Worm (Caenorhabditis elegans) whole organism, L2 larva: ENCODE results near the gene T28A11.2.

ENCODE experiments used
- C34F6.9 ChIP-seq: fragments of 150-350 bp; optimal IDR thresholded peaks from 2 replicates; lab custom pipeline; 2014; ENCODE audit warnings: missing biosample characterization, missing genetic modification characterization
- F13H6.1 ChIP-seq: sonication (generic microtip); optimal IDR thresholded peaks from 2 replicates; lab custom pipeline; 2016; ENCODE audit warnings: missing genetic modification characterization, missing compliant biosample characterization
- Y55F3AM.14 ChIP-seq: fragments of 200-800 bp; sonication (Bioruptor generic); optimal IDR thresholded peaks from 2 replicates; lab custom pipeline; 2018; ENCODE audit warnings: mild to moderate bottlenecking, missing genetic modification characterization, missing compliant biosample characterization
- ZK546.5 ChIP-seq: sonication (generic microtip); optimal IDR thresholded peaks from 2 replicates; lab custom pipeline; 2017; ENCODE audit warnings: missing biosample characterization, missing genetic modification characterization
- aly-2 ChIP-seq: fragments of 150-350 bp; optimal IDR thresholded peaks from 2 replicates; lab custom pipeline; 2014; ENCODE audit warnings: missing biosample characterization, missing genetic modification characterization
- blmp-1 ChIP-seq: sonication (generic microtip); optimal IDR thresholded peaks from 2 replicates; lab custom pipeline; 2017; ENCODE audit warnings: missing genetic modification characterization, mild to moderate bottlenecking, missing compliant biosample characterization, antibody characterized with exemption, moderate library complexity; ENCODE audit not compliant: insufficient read depth
- ceh-82 ChIP-seq: fragments of 150-350 bp; optimal IDR thresholded peaks from 2 replicates; lab custom pipeline; 2014; ENCODE audit warnings: missing biosample characterization, missing genetic modification characterization
- dmd-4 ChIP-seq: sonication (generic microtip); optimal IDR thresholded peaks from 2 replicates; lab custom pipeline; 2017; ENCODE audit warnings: missing biosample characterization, missing genetic modification characterization
- egl-27 ChIP-seq: sonication (generic microtip); optimal IDR thresholded peaks from 3 replicates; lab custom pipeline; 2017; ENCODE audit warnings: missing biosample characterization, missing genetic modification reagents, missing genetic modification characterization
- elt-3 ChIP-seq: sonication (generic microtip); optimal IDR thresholded peaks from 2 replicates; lab custom pipeline; 2017; ENCODE audit warnings: missing biosample characterization, missing genetic modification characterization
- fos-1 ChIP-seq: fragments of 150-350 bp; optimal IDR thresholded peaks from 2 replicates; lab custom pipeline; 2014; ENCODE audit warnings: missing biosample characterization, missing genetic modification characterization
- gmeb-1 ChIP-seq: fragments of 150-350 bp; optimal IDR thresholded peaks from 2 replicates; lab custom pipeline; 2014; ENCODE audit warnings: missing biosample characterization, missing genetic modification characterization
- lin-11 ChIP-seq: fragments of 150-350 bp; sonication (generic microtip); optimal IDR thresholded peaks from 2 replicates; lab custom pipeline; 2014; ENCODE audit warnings: missing biosample characterization, missing genetic modification characterization, inconsistent platforms, mixed read lengths
- lin-13 ChIP-seq: fragments of 150-350 bp; optimal IDR thresholded peaks from 2 replicates; lab custom pipeline; 2014; ENCODE audit warnings: missing biosample characterization, missing genetic modification reagents, missing genetic modification characterization
- lin-39 ChIP-seq: fragments of 150-350 bp; optimal IDR thresholded peaks from 2 replicates; lab custom pipeline; 2014; ENCODE audit warnings: missing biosample characterization, missing genetic modification reagents, missing genetic modification characterization
- lsy-2 ChIP-seq, 2 experiments: fragments of 150-350 bp in 1 of 2; sonication (generic microtip) in 1 of 2; optimal IDR thresholded peaks; 2 replicates each; lab custom pipeline; 2014 to 2017; ENCODE audit warnings: missing biosample characterization in 2 of 2, missing genetic modification characterization in 2 of 2
- mab-5 ChIP-seq: fragments of 150-350 bp; optimal IDR thresholded peaks from 2 replicates; lab custom pipeline; 2014; ENCODE audit warnings: missing biosample characterization, missing genetic modification characterization
- mdl-1 ChIP-seq, 2 experiments: fragments of 150-350 bp in 1 of 2; sonication (generic microtip) in 1 of 2; optimal IDR thresholded peaks; 2 replicates each; lab custom pipeline; 2017; ENCODE audit warnings: missing biosample characterization in 2 of 2, missing genetic modification characterization in 2 of 2
- nhr-10 ChIP-seq: sonication (generic microtip); optimal IDR thresholded peaks from 2 replicates; lab custom pipeline; 2017; ENCODE audit warnings: missing biosample characterization, missing genetic modification characterization
- nhr-11 ChIP-seq: fragments of 150-350 bp; optimal IDR thresholded peaks from 2 replicates; lab custom pipeline; 2014; ENCODE audit warnings: missing biosample characterization, missing genetic modification characterization
- nhr-12 ChIP-seq: fragments of 150-350 bp; optimal IDR thresholded peaks from 2 replicates; lab custom pipeline; 2014; ENCODE audit warnings: missing biosample characterization, missing genetic modification characterization
- nhr-129 ChIP-seq: fragments of 150-350 bp; optimal IDR thresholded peaks from 2 replicates; lab custom pipeline; 2014; ENCODE audit warnings: missing biosample characterization, missing genetic modification characterization
- nhr-21 ChIP-seq: fragments of 150-350 bp; optimal IDR thresholded peaks from 2 replicates; lab custom pipeline; 2014; ENCODE audit warnings: missing biosample characterization, missing genetic modification characterization
- nhr-23 ChIP-seq: fragments of 150-350 bp; optimal IDR thresholded peaks from 2 replicates; lab custom pipeline; 2014; ENCODE audit warnings: missing biosample characterization, missing genetic modification reagents, missing genetic modification characterization
- nhr-237 ChIP-seq: fragments of 150-350 bp; optimal IDR thresholded peaks from 2 replicates; lab custom pipeline; 2014; ENCODE audit warnings: missing biosample characterization, missing genetic modification characterization
- nhr-25 ChIP-seq: fragments of 150-350 bp; sonication (generic microtip); optimal IDR thresholded peaks from 3 replicates; lab custom pipeline; 2014; ENCODE audit warnings: missing biosample characterization, missing genetic modification characterization
- nhr-6 ChIP-seq: fragments of 150-350 bp; optimal IDR thresholded peaks from 2 replicates; lab custom pipeline; 2014; ENCODE audit warnings: missing biosample characterization, missing genetic modification characterization
- nhr-77 ChIP-seq: fragments of 150-350 bp; optimal IDR thresholded peaks from 2 replicates; lab custom pipeline; 2014; ENCODE audit warnings: missing biosample characterization, missing genetic modification characterization
- peb-1 ChIP-seq: fragments of 150-350 bp; optimal IDR thresholded peaks from 2 replicates; lab custom pipeline; 2014; ENCODE audit warnings: missing biosample characterization, missing genetic modification characterization
- sem-4 ChIP-seq: fragments of 150-350 bp; optimal IDR thresholded peaks from 2 replicates; lab custom pipeline; 2014; ENCODE audit warnings: missing biosample characterization, missing genetic modification reagents, missing genetic modification characterization
- skn-1 ChIP-seq: sonication (generic microtip); optimal IDR thresholded peaks from 2 replicates; lab custom pipeline; 2017; ENCODE audit warnings: missing biosample characterization, missing genetic modification characterization
- sma-9 ChIP-seq, 2 experiments: fragments of 150-350 bp in 1 of 2; sonication (generic microtip) in 1 of 2; optimal IDR thresholded peaks; 2 replicates each; lab custom pipeline; 2014 to 2016; ENCODE audit warnings: missing genetic modification characterization in 2 of 2, mild to moderate bottlenecking in 1 of 2, missing biosample characterization in 1 of 2, missing compliant biosample characterization in 1 of 2, missing genetic modification reagents in 1 of 2, moderate library complexity in 1 of 2
- snpc-4 ChIP-seq: fragments of 150-350 bp; optimal IDR thresholded peaks from 2 replicates; lab custom pipeline; 2014; ENCODE audit warnings: missing biosample characterization, missing genetic modification characterization
- unc-39 ChIP-seq: fragments of 150-350 bp; optimal IDR thresholded peaks from 2 replicates; lab custom pipeline; 2014; ENCODE audit warnings: missing biosample characterization, missing genetic modification characterization
- unc-55 ChIP-seq: fragments of 150-350 bp; sonication (generic microtip); optimal IDR thresholded peaks from 3 replicates; lab custom pipeline; 2014; ENCODE audit warnings: missing biosample characterization, missing genetic modification reagents, missing genetic modification characterization
- zag-1 ChIP-seq: fragments of 150-350 bp; optimal IDR thresholded peaks from 2 replicates; lab custom pipeline; 2014; ENCODE audit warnings: missing biosample characterization, missing genetic modification characterization
- ztf-11 ChIP-seq: sonication (generic microtip); optimal IDR thresholded peaks from 2 replicates; lab custom pipeline; 2017; ENCODE audit warnings: missing biosample characterization, missing genetic modification characterization
- ztf-4 ChIP-seq: fragments of 150-350 bp; optimal IDR thresholded peaks from 2 replicates; lab custom pipeline; 2014; ENCODE audit warnings: missing biosample characterization, missing genetic modification characterization

The T28A11.2 gene

DNA sequence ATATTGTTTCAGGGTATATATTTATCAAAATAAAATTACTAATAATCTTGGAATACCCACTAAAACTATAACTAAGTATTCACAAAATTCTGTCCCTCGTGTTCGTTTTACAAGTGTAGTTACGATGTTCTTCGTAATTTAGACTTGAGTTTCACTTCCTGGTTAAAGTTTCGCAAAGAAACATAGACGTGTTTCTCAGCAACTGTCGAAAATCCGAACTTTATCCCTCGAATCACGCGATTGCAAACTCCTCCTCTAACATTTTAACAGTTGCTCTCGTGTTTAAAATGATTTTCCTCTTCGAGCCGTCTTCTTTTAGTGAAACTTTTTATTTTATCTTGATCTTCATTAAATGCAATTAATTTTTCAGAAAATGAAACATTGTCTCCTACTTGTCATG, at the start of gene T28A11.2:
Gene T28A11.2, plus strand, starts transcription at position 371 of the 400 bp plus-strand sequence.
- TF ChIP-seq mab-5 (tag; lab: Kevin White, UChicago): no peak
- TF ChIP-seq lin-11 (tag; lab: Kevin White, UChicago): no peak
- TF ChIP-seq F13H6.1 (tag; lab: Kevin White, UChicago): peak; percentile 50
- TF ChIP-seq nhr-77: no peak
- TF ChIP-seq nhr-129 (tag; lab: Kevin White, UChicago): no peak
- TF ChIP-seq unc-39 (tag; lab: Kevin White, UChicago): no peak
- no peak for TF ChIP-seq nhr-21 (tag; lab: Kevin White, UChicago)
- TF ChIP-seq sma-9 (GFP tag; optimal IDR thresholded peaks at IDR 0.05; lab: Kevin White, UChicago): peak; percentile 71
- no peak for TF ChIP-seq sma-9 (tag; optimal IDR thresholded peaks at IDR 0.05; lab: Kevin White, UChicago)
- TF ChIP-seq sem-4 (tag; lab: Kevin White, UChicago): peak; percentile 8

DNA sequence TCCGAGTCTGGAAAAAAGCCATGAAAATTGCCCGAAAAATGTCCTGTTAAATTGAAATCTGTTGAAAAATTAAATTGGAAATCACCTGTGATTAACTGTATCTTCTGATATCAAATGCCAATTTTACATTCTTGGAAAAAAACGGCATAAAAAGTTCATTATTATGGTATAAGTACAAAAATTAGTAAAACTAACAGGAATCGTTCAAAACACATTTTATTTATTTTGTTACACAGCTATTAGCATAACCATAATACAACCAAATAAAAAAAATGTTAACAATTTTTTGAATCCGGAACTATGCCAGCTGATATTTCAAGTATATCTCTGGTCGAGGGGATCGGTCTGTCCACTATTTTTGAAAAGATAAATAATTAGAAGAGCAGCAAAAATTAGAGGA, 49.6 kb upstream of the T28A11.2 start, which contains the start of gene K08D9.10:
Gene K08D9.10, plus strand, starts transcription at position 301 of the 400 bp plus-strand sequence.
- no peak for TF ChIP-seq nhr-11 (tag; lab: Kevin White, UChicago)
- no peak for TF ChIP-seq C34F6.9 (tag; lab: Kevin White, UChicago)
- TF ChIP-seq mdl-1 (tag; optimal IDR thresholded peaks at IDR 0.05; lab: Kevin White, UChicago): no peak
- no peak for TF ChIP-seq elt-3 (tag; lab: Kevin White, UChicago)
- TF ChIP-seq Y55F3AM.14: no peak
- no peak for TF ChIP-seq ztf-11 (tag; lab: Kevin White, UChicago)
- no peak for TF ChIP-seq nhr-12 (tag; lab: Kevin White, UChicago)
- no peak for TF ChIP-seq egl-27 (tag; lab: Kevin White, UChicago)
- TF ChIP-seq unc-55 (GFP tag; lab: Kevin White, UChicago): no peak
- no peak for TF ChIP-seq lin-11 (tag; lab: Kevin White, UChicago)
- TF ChIP-seq nhr-6 (tag; lab: Kevin White, UChicago): no peak
- TF ChIP-seq mab-5 (tag; lab: Kevin White, UChicago): no peak
- no peak for TF ChIP-seq lsy-2 (tag; optimal IDR thresholded peaks at IDR 0.05; lab: Kevin White, UChicago)
- TF ChIP-seq nhr-10 (tag; lab: Kevin White, UChicago): no peak
- no peak for TF ChIP-seq gmeb-1 (tag; lab: Kevin White, UChicago)
- TF ChIP-seq blmp-1: no peak
- TF ChIP-seq peb-1 (tag; lab: Kevin White, UChicago): no peak

DNA sequence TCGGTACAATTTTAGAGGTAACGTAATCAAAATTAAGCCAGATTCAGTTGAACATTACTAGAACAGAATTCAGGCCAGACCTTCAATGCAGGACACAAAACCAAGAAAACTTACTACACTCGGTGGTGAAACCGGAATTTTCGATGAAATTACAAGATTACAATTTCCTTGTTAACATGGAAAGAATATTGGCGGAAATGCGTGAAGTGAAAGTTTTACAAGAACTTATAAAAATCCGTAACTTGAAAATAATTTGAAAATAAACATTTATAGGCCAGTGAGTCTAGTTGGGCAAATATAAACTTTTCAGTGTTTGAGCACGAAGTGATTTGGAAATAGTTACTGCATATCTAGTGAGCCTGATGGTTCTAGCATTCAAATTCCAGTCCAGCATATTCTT, 45.3 kb upstream of the T28A11.2 start, which contains the start of gene K08D9.6:
Gene K08D9.6, minus strand, starts transcription at position 101 of the 400 bp plus-strand sequence.
- TF ChIP-seq nhr-10 (tag; lab: Kevin White, UChicago): no peak
- no peak for TF ChIP-seq dmd-4 (tag; lab: Kevin White, UChicago)
- TF ChIP-seq, all 48 proteins: peak for 0

DNA sequence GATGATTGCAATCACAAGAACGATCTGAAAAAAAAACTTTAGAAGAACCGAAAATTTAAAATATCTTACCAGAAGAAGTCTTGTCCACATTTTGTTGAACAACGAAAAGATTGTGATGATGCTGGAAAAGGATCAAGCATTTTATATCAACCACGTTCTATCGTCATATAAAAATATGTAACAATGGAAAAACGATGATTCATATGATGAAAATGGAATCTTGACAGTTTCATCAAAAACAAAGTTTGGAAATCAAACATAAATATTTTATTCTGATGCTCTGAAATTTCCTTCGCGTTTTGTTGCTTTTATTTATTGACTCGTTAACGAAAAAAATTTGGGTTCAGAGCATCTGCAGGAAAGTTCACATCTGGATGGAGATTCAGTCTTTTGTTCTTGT, 43.6 kb upstream of the T28A11.2 start, which contains the start of the genes K08D9.9 and str-16:
Gene K08D9.9, minus strand, starts transcription at position 101 of the 400 bp plus-strand sequence.
Gene str-16, plus strand, starts transcription at position 266 of the 400 bp plus-strand sequence.
- no peak for TF ChIP-seq nhr-77
- TF ChIP-seq ZK546.5 (tag; lab: Kevin White, UChicago): no peak
- no peak for TF ChIP-seq snpc-4 (tag; lab: Kevin White, UChicago)
- TF ChIP-seq peb-1 (tag; lab: Kevin White, UChicago): no peak

DNA sequence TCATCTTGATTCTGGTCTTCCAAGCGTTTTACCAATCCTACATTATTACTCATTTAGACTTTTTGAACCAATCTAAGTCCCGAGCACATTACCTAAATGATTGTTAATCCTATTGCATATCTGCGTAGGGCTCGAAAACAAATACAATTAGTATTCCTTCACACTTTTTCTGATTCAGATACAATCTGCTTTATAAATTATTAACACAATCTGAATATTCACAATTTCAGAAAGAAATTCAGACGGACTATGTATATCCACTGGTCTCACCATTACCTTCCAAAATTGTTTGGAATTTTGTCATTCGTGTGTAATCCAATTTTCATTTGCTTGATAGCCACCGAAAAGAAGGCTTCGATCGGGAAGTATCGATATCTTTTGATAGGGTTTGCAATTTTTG, 39.0 kb upstream of the T28A11.2 start, which contains the start of gene srj-11:
Gene srj-11, plus strand, starts transcription at position 250 of the 400 bp plus-strand sequence.
- TF ChIP-seq ztf-4 (tag; lab: Kevin White, UChicago): no peak

DNA sequence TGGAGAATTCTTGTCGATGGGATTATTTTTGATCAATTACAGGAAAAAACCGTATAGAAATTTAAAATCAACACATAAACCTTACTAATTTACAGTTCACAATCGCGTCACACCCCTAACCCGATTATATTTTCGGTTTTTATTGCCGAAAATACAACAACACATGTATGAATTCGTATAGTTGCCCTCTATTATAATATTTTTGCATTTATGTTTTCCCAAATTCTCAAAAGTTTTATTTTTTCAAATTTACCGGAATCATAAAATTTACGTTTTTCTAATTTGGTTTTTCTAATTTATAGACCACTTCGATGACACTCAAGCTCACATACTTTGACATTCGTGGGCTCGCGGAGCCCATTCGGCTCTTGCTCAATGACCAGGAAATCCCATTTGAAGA, 37.2 kb upstream of the T28A11.2 start, which contains the start of gene gst-23:
Gene gst-23, plus strand, starts transcription at position 301 of the 400 bp plus-strand sequence.
- TF ChIP-seq nhr-25 (tag; lab: Kevin White, UChicago) (no peak), lin-13 (GFP tag; lab: Kevin White, UChicago) (no peak), ztf-11 (tag; lab: Kevin White, UChicago) (no peak), peb-1 (tag; lab: Kevin White, UChicago) (no peak), snpc-4 (tag; lab: Kevin White, UChicago) (no peak), egl-27 (tag; lab: Kevin White, UChicago) (no peak), sma-9 (GFP tag; optimal IDR thresholded peaks at IDR 0.05; lab: Kevin White, UChicago) (no peak), sma-9 (tag; optimal IDR thresholded peaks at IDR 0.05; lab: Kevin White, UChicago) (no peak), fos-1 (no peak), nhr-129 (tag; lab: Kevin White, UChicago) (no peak), nhr-23 (tag; lab: Kevin White, UChicago) (no peak), nhr-237 (no peak), skn-1 (tag; lab: Kevin White, UChicago) (no peak), lin-39 (tag; lab: Kevin White, UChicago) (no peak), aly-2 (tag; lab: Kevin White, UChicago) (no peak), nhr-12 (tag; lab: Kevin White, UChicago) (no peak), ceh-82 (tag; lab: Kevin White, UChicago) (no peak), nhr-21 (tag; lab: Kevin White, UChicago) (no peak), blmp-1 (no peak), zag-1 (tag; lab: Kevin White, UChicago) (no peak), ztf-4 (tag; lab: Kevin White, UChicago) (no peak)
